Worm (Caenorhabditis elegans) whole organism, late embryonic: ENCODE results near the gene gld-3.
A peak's percentile ranks its signal among the peaks of the same experiment; 100 is the strongest.

Source experiments
- C38D4.7 ChIP-seq: fragments of 200-800 bp; sonication (Bioruptor generic); optimal IDR thresholded peaks from 2 replicates; lab custom pipeline; 2018; ENCODE audit warnings: mild to moderate bottlenecking, missing genetic modification characterization, moderate library complexity, missing compliant biosample characterization
- F13H6.1 ChIP-seq: sonication (generic microtip); optimal IDR thresholded peaks from 2 replicates; lab custom pipeline; 2016; ENCODE audit warnings: missing genetic modification characterization, missing compliant biosample characterization
- K09A11.1 ChIP-seq: sonication (generic microtip); optimal IDR thresholded peaks from 2 replicates; lab custom pipeline; 2017; ENCODE audit warnings: antibody characterized with exemption, mild to moderate bottlenecking, missing genetic modification characterization, missing compliant biosample characterization; ENCODE audit not compliant: insufficient read depth
- T23F11.4 ChIP-seq: fragments of 200-800 bp; sonication (Bioruptor generic); optimal IDR thresholded peaks from 2 replicates; lab custom pipeline; 2018; ENCODE audit warnings: mild to moderate bottlenecking, missing genetic modification characterization, missing compliant biosample characterization
- ceh-14 ChIP-seq: sonication (generic microtip); optimal IDR thresholded peaks from 2 replicates; lab custom pipeline; 2016; ENCODE audit warnings: missing genotype, missing genetic modification characterization, missing compliant biosample characterization
- ceh-19 ChIP-seq: fragments of 200-800 bp; sonication (Bioruptor generic); optimal IDR thresholded peaks from 2 replicates; lab custom pipeline; 2018; ENCODE audit warnings: mild to moderate bottlenecking, missing genetic modification characterization, missing compliant biosample characterization
- ceh-2 ChIP-seq: sonication (generic microtip); optimal IDR thresholded peaks from 2 replicates; lab custom pipeline; 2016; ENCODE audit warnings: missing genotype, missing genetic modification characterization, missing compliant biosample characterization
- ceh-22 ChIP-seq: sonication (generic microtip); optimal IDR thresholded peaks from 2 replicates; lab custom pipeline; 2017; ENCODE audit warnings: missing biosample characterization, missing genetic modification characterization
- ceh-24 ChIP-seq: sonication (generic microtip); optimal IDR thresholded peaks from 2 replicates; lab custom pipeline; 2016; ENCODE audit warnings: mild to moderate bottlenecking, missing genetic modification characterization, missing compliant biosample characterization
- ceh-30 ChIP-seq: fragments of 150-350 bp; optimal IDR thresholded peaks from 2 replicates; lab custom pipeline; 2014; ENCODE audit warnings: missing biosample characterization, missing genetic modification characterization
- ceh-48 ChIP-seq: sonication (generic microtip); optimal IDR thresholded peaks from 2 replicates; lab custom pipeline; 2016; ENCODE audit warnings: missing genetic modification characterization, inconsistent platforms, missing compliant biosample characterization
- ceh-6 ChIP-seq: fragments of 200-800 bp; sonication (Bioruptor generic); optimal IDR thresholded peaks from 2 replicates; lab custom pipeline; 2018; ENCODE audit warnings: mild to moderate bottlenecking, missing genetic modification characterization, missing compliant biosample characterization
- ceh-9 ChIP-seq: sonication (generic microtip); optimal IDR thresholded peaks from 2 replicates; lab custom pipeline; 2016; ENCODE audit warnings: mild to moderate bottlenecking, missing genetic modification characterization, inconsistent platforms, missing compliant biosample characterization
- che-1 ChIP-seq: sonication (generic microtip); optimal IDR thresholded peaks from 2 replicates; lab custom pipeline; 2016; ENCODE audit warnings: mild to moderate bottlenecking, missing genetic modification characterization, missing compliant biosample characterization
- dmd-4 ChIP-seq: sonication (generic microtip); optimal IDR thresholded peaks from 2 replicates; lab custom pipeline; 2016; ENCODE audit warnings: borderline replicate concordance, missing genetic modification characterization, missing compliant biosample characterization
- elt-2 ChIP-seq: sonication (generic microtip); optimal IDR thresholded peaks from 2 replicates; lab custom pipeline; 2016; ENCODE audit warnings: missing genetic modification reagents, missing genetic modification characterization, missing compliant biosample characterization
- elt-4 ChIP-seq: sonication (generic microtip); optimal IDR thresholded peaks from 2 replicates; lab custom pipeline; 2016; ENCODE audit warnings: missing genetic modification characterization, missing compliant biosample characterization
- gmeb-2 ChIP-seq: sonication (generic microtip); optimal IDR thresholded peaks from 2 replicates; lab custom pipeline; 2016; ENCODE audit warnings: missing genetic modification characterization, inconsistent platforms, missing compliant biosample characterization
- hlh-13 ChIP-seq: fragments of 200-800 bp; sonication (Bioruptor generic); optimal IDR thresholded peaks from 2 replicates; lab custom pipeline; 2018; ENCODE audit warnings: mild to moderate bottlenecking, missing genetic modification characterization, missing compliant biosample characterization
- hlh-8 ChIP-seq: sonication (generic microtip); optimal IDR thresholded peaks from 2 replicates; lab custom pipeline; 2016; ENCODE audit warnings: missing genotype, missing genetic modification characterization, missing compliant biosample characterization
- lin-11 ChIP-seq: fragments of 200-800 bp; sonication (Bioruptor generic); optimal IDR thresholded peaks from 2 replicates; lab custom pipeline; 2018; ENCODE audit warnings: mild to moderate bottlenecking, missing genetic modification characterization, missing compliant biosample characterization
- nfya-1 ChIP-seq: sonication (generic microtip); optimal IDR thresholded peaks from 2 replicates; lab custom pipeline; 2017; ENCODE audit warnings: missing genetic modification characterization, mild to moderate bottlenecking, missing compliant biosample characterization, antibody characterized with exemption, moderate library complexity
- pag-3 ChIP-seq: sonication (generic microtip); optimal IDR thresholded peaks from 2 replicates; lab custom pipeline; 2016; ENCODE audit warnings: missing compliant biosample characterization, missing genetic modification characterization, borderline replicate concordance
- pat-9 ChIP-seq: fragments of 200-800 bp; sonication (Bioruptor generic); optimal IDR thresholded peaks from 2 replicates; lab custom pipeline; 2018; ENCODE audit warnings: mild to moderate bottlenecking, missing genetic modification characterization, moderate library complexity, missing compliant biosample characterization
- pax-1 ChIP-seq: fragments of 150-350 bp; optimal IDR thresholded peaks from 2 replicates; lab custom pipeline; 2014; ENCODE audit warnings: missing biosample characterization, missing genetic modification characterization
- pha-2 ChIP-seq: sonication (generic microtip); optimal IDR thresholded peaks from 2 replicates; lab custom pipeline; 2017; ENCODE audit warnings: mild to moderate bottlenecking, missing genetic modification characterization, missing compliant biosample characterization
- pha-4 ChIP-seq: fragments of 150-350 bp; optimal IDR thresholded peaks from 2 replicates; lab custom pipeline; 2018; ENCODE audit warnings: missing biosample characterization, missing genetic modification reagents, missing genetic modification characterization
- pros-1 ChIP-seq: fragments of 150-350 bp; optimal IDR thresholded peaks from 2 replicates; lab custom pipeline; 2014; ENCODE audit warnings: missing biosample characterization, missing genetic modification reagents, missing genetic modification characterization
- rnt-1 ChIP-seq: sonication (generic microtip); optimal IDR thresholded peaks from 2 replicates; lab custom pipeline; 2016; ENCODE audit warnings: missing genetic modification characterization, missing compliant biosample characterization
- sdc-2 ChIP-seq: sonication (generic microtip); optimal IDR thresholded peaks from 2 replicates; lab custom pipeline; 2016; ENCODE audit warnings: missing genotype, missing genetic modification characterization, missing compliant biosample characterization
- syd-9 ChIP-seq: sonication (generic microtip); optimal IDR thresholded peaks from 2 replicates; lab custom pipeline; 2016; ENCODE audit warnings: mild to moderate bottlenecking, missing genetic modification characterization, moderate library complexity, missing compliant biosample characterization
- unc-3 ChIP-seq, 2 experiments: fragments of 200-800 bp in 1 of 2; sonication (Bioruptor generic) in 1 of 2; sonication (generic microtip) in 1 of 2; conservative IDR thresholded peaks in 1 of 2; optimal IDR thresholded peaks in 1 of 2; 2 replicates each; pipeline versions ENCODE4 v1.3.6 to Lab custom; 2016 to 2022; ENCODE audit warnings: missing compliant biosample characterization in 2 of 2, missing genetic modification characterization in 2 of 2, missing genetic modification reagents in 1 of 2
- unc-42 ChIP-seq: sonication (generic microtip); optimal IDR thresholded peaks from 2 replicates; lab custom pipeline; 2016; ENCODE audit warnings: missing genotype, missing genetic modification characterization, missing compliant biosample characterization
- unc-86 ChIP-seq: sonication (generic microtip); optimal IDR thresholded peaks from 2 replicates; lab custom pipeline; 2016; ENCODE audit warnings: missing genetic modification characterization, missing compliant biosample characterization
- ztf-16 ChIP-seq: sonication (generic microtip); optimal IDR thresholded peaks from 2 replicates; lab custom pipeline; 2017; ENCODE audit warnings: missing genetic modification characterization, missing compliant biosample characterization

gld-3 gene

DNA sequence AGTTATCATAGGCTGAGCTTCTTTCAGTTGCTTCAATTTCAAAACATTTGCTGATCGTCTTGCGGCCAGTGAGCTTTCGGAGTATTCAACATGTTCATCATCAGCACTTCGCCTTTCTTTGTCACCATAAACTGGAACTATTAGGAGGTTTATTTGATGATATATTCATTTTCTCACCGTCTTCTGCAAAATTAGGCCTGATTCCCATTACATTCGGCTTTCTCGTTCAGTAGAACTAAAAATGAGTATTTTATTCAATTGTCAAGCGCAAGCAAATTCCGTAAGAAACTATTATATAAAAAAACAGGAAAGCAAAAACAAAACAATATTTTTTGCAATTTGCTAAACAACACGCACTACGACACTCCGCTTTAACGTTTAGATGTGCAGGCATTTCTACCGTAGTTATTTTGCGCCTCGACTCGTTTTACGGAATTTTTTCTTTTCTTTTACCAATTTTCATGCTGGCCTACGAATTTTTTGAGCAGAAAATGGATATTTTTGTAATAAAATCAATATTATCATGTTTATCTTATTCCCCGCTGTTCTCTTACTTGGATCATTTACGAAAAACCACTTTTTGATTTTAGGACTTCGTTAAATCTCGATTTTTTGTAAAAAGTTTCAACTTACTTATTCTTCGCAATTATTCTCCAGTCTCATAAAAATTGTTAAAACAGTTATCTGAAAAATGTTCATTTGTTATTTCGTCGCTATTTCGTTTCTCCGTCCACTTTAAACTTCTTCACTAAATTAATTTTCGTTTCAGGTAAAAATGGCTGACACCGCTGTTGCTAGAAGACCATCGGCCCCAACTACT lies 27.4 kb upstream of the gld-3 start, which contains the start of the genes farl-11 and rpl-33 (continued):
- TF ChIP-seq F13H6.1 (tag; lab: Kevin White, UChicago) (no peak), ztf-16 (no peak), ceh-30 (no peak), unc-3 (GFP tag; conservative IDR thresholded peaks at IDR 0.05; lab: Robert Waterston, UW) (no peak), unc-3 (tag; optimal IDR thresholded peaks at IDR 0.05; lab: Kevin White, UChicago) (no peak), rnt-1 (peak; percentile 19), syd-9 (tag; lab: Kevin White, UChicago) (no peak), pax-1 (peak; percentile 19), che-1 (tag; lab: Kevin White, UChicago) (no peak), pha-2 (no peak), ceh-6 (no peak), ceh-24 (no peak), ceh-48 (tag; lab: Kevin White, UChicago) (no peak), pha-4 (tag; lab: Kevin White, UChicago) (no peak), lin-11 (tag; lab: Kevin White, UChicago) (no peak), nfya-1 (tag; lab: Kevin White, UChicago) (peak; percentile 73), ceh-19 (GFP tag; lab: Kevin White, UChicago) (no peak)

DNA sequence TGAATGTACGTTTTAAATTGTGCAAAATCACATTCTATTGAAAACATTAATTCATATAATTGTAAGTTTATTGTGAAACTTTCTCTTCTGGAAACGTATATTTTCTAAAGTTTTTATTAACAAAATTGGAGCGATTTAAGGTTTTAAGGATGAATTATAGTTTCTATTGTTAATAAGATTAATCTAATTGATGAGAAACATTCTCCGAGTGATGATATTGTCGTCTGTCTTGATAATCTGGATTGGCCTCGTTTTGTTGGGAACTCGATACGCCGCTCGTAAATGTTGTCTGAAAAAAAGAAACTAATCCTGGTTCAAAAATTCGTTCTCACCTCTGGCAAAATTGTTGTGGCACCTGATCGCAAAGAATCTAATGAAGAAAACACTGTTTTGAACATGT lies 26.1 kb upstream of the gld-3 start:
- no peak for TF ChIP-seq pha-4 (tag; lab: Kevin White, UChicago)
- TF ChIP-seq ceh-14 (tag; lab: Kevin White, UChicago) = no peak
- TF ChIP-seq ceh-22 (tag; lab: Kevin White, UChicago) = no peak

DNA sequence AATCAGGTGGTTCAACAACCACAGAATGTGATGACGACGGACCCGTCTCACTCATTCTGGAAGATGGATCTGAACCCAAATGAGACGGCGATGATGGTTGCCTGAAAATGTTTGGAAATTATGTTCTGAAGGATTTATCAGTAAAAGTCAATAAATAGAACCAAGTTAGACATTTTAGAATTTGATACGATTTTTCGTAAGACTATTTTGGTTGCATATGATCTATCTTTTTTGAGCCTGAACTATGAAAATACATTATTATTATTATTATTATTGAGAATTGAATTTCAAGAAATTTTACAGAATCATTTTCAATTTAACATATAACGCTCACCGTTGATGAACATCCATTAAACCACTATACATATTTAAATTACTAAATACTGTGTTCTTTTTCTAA lies 22.5 kb upstream of the gld-3 start, which contains the start of gene F10E7.9:
TSS of gene F10E7.9 (minus strand) at position 101 of the 400 bp plus-strand sequence.
- TF ChIP-seq K09A11.1 (tag; lab: Kevin White, UChicago) = no peak
- TF ChIP-seq ceh-9 (tag; lab: Kevin White, UChicago) = no peak
- TF ChIP-seq gmeb-2 = no peak
- TF ChIP-seq elt-2 (tag; lab: Kevin White, UChicago) = no peak
- TF ChIP-seq F13H6.1 (tag; lab: Kevin White, UChicago) = no peak
- no peak for TF ChIP-seq nfya-1 (tag; lab: Kevin White, UChicago)

DNA sequence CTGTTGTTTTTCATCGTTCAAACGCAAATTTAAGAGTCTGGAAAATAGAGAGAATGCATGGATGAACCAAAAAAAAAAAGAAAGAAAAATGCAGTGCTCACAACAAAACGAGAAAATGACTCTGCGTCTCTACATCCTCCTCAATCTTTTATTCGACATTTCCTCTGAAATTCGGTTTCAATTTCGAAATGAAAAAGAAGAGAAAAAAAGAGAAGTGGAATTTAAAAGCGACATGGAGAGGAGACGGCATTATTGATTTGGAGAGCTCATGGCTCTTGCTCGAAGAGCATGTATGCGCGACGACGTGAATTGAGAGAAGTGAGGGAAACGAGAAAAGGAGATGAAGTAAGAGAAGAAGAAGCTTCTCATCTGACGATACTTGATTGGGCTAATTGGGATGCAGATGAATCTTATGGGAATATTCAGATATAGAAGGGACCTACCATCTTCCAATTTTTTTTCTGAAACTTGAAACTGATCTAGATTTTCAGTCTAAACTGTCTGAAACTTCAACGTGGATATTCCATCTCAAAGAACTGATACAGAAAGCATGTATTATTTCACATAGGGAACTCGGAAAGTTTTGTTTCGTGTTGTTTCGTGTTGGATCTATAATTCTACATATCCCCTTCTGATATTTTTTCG lies 21.3 kb upstream of the gld-3 start:
- TF ChIP-seq elt-4 (tag; lab: Kevin White, UChicago) (no peak), ceh-48 (tag; lab: Kevin White, UChicago) (peak; percentile 66), ceh-2 (tag; lab: Kevin White, UChicago) (no peak), hlh-13 (no peak), sdc-2 (tag; lab: Kevin White, UChicago) (no peak), T23F11.4 (GFP tag; lab: Kevin White, UChicago) (no peak), unc-3 (GFP tag; conservative IDR thresholded peaks at IDR 0.05; lab: Robert Waterston, UW) (no peak), unc-3 (tag; optimal IDR thresholded peaks at IDR 0.05; lab: Kevin White, UChicago) (no peak), unc-42 (tag; lab: Kevin White, UChicago) (peak; percentile 25), pag-3 (tag; lab: Kevin White, UChicago) (no peak), ceh-22 (tag; lab: Kevin White, UChicago) (no peak), pat-9 (tag; lab: Kevin White, UChicago) (no peak), pros-1 (tag; lab: Kevin White, UChicago) (no peak), pax-1 (no peak), dmd-4 (no peak), C38D4.7 (no peak), ztf-16 (no peak), hlh-8 (tag; lab: Kevin White, UChicago) (no peak), unc-86 (no peak)
